Fruit fly (Drosophila melanogaster): ENCODE results near the gene CG4325.
A peak's percentile ranks its signal among the peaks of the same experiment; 100 is the strongest.

CG4325 gene

dm6 chrX:2009453-2010009 is 34.1 kb downstream of the CG4325 start (continued):
- TF ChIP-seq H2.0 (GFP tag; IDR thresholded peaks at IDR 0.05) (peak; percentile 41; the same call in 1 of the 2 replicates), CG4282 (GFP tag; optimal IDR thresholded peaks at IDR 0.05) (peak; percentile 58), jing (GFP tag; optimal IDR thresholded peaks at IDR 0.05) (peak; percentile 51), kah (GFP tag; optimal IDR thresholded peaks at IDR 0.05) (no peak), chinmo (GFP tag; IDR thresholded peaks at IDR 0.05; ENCODE audit: partially characterized antibody) (no peak), NFAT (GFP tag; IDR thresholded peaks at IDR 0.05) (peak; percentile 53; the same call in 1 of the 2 replicates), Ets65A (GFP tag) (peak; percentile 97), CG9932 (GFP tag; IDR thresholded peaks at IDR 0.05) (peak; percentile 63), Pdp1 (GFP tag; optimal IDR thresholded peaks at IDR 0.05) (peak; percentile 45 to 79), Dp (GFP tag; optimal IDR thresholded peaks at IDR 0.05) (no peak), dan (GFP tag; IDR thresholded peaks at IDR 0.05) (no peak), aop (GFP tag; IDR thresholded peaks at IDR 0.05) (no peak), ttk (GFP tag; IDR thresholded peaks at IDR 0.05) (peak; percentile 45), CG6689 (GFP tag; IDR thresholded peaks at IDR 0.05) (peak; percentile 65), twi (tag; optimal IDR thresholded peaks at IDR 0.05) (peak; percentile 52), crol (GFP tag; IDR thresholded peaks at IDR 0.05) (no peak; the same call in 1 of the 2 replicates), sens-2 (GFP tag; IDR thresholded peaks at IDR 0.05) (peak; percentile 54), CG4360 (GFP tag; IDR thresholded peaks at IDR 0.05) (no peak), sim (GFP tag; IDR thresholded peaks at IDR 0.05) (0 out of 2 replicates have a peak, but pooled peaks have one; percentile 30), CG12744 (GFP tag; optimal IDR thresholded peaks at IDR 0.05) (no peak), unpg (GFP tag; optimal IDR thresholded peaks at IDR 0.05) (peak; percentile 56), Abd-B (GFP tag; optimal IDR thresholded peaks at IDR 0.05) (peak; percentile 67), CG7271 (tag; optimal IDR thresholded peaks at IDR 0.05) (no peak), bcd (GFP tag; optimal IDR thresholded peaks at IDR 0.05) (peak; percentile 72), CG11085 (GFP tag; IDR thresholded peaks at IDR 0.05) (0 out of 2 replicates have a peak, but pooled peaks have one; percentile 43), cato (GFP tag; optimal IDR thresholded peaks at IDR 0.05; ENCODE audit: borderline replicate concordance) (peak; percentile 66), CG1603 (tag; optimal IDR thresholded peaks at IDR 0.05) (peak; percentile 65), Elba2 (GFP tag; optimal IDR thresholded peaks at IDR 0.05) (no peak), lbe (GFP tag; optimal IDR thresholded peaks at IDR 0.05) (no peak), Dfd (GFP tag; optimal IDR thresholded peaks at IDR 0.05) (no peak), CG16813 (GFP tag; IDR thresholded peaks at IDR 0.05; ENCODE audit: partially characterized antibody) (no peak), CG11560 (tag; IDR thresholded peaks at IDR 0.05) (no peak), rib (GFP tag; IDR thresholded peaks at IDR 0.05) (no peak), dysf (GFP tag; IDR thresholded peaks at IDR 0.05) (peak; percentile 68), CG4617 (GFP tag; optimal IDR thresholded peaks at IDR 0.05; ENCODE audit: borderline replicate concordance) (peak; percentile 10), pho (GFP tag; optimal IDR thresholded peaks at IDR 0.05) (peak; percentile 72), Vsx1 (GFP tag; optimal IDR thresholded peaks at IDR 0.05) (peak; percentile 29), ken (GFP tag; IDR thresholded peaks at IDR 0.05) (no peak), Atf3 (GFP tag; optimal IDR thresholded peaks at IDR 0.05) (peak; percentile 57), jigr1 (GFP tag; IDR thresholded peaks at IDR 0.05) (peak; percentile 67; the same call in 1 of the 3 replicates), mam (GFP tag; optimal IDR thresholded peaks at IDR 0.05) (peak; percentile 67), Lhr (GFP tag; optimal IDR thresholded peaks at IDR 0.05) (peak; percentile 60), E2f1 (GFP tag; IDR thresholded peaks at IDR 0.05) (peak; percentile 62), Aef1 (GFP tag; IDR thresholded peaks at IDR 0.05) (peak; percentile 40; the same call in 2 of the 3 replicates), zfh2 (GFP tag; optimal IDR thresholded peaks at IDR 0.05) (peak; percentile 76), ci (GFP tag; IDR thresholded peaks at IDR 0.05) (peak; percentile 39; the same call in 2 of the 3 replicates), CG1647 (GFP tag; optimal IDR thresholded peaks at IDR 0.05) (peak; percentile 64), sna (GFP tag; IDR thresholded peaks at IDR 0.05; ENCODE audit: partially characterized antibody) (no peak), BtbVII (GFP tag; optimal IDR thresholded peaks at IDR 0.05) (peak; percentile 55)
